Fruit fly (Drosophila melanogaster): Measurements from ENCODE around the gene CG14147.

dm6 chr3L:11015203-11015602 is 42.8 kb downstream of the CG14147 start:
- TF ChIP-seq Clk (GFP tag; optimal IDR thresholded peaks at IDR 0.05) (no peak), toe (GFP tag; optimal IDR thresholded peaks at IDR 0.05) (no peak), CG12768 (GFP tag; optimal IDR thresholded peaks at IDR 0.05) (no peak), kay (GFP tag; ENCODE audit: borderline replicate concordance) (no peak), bab1 (GFP tag; optimal IDR thresholded peaks at IDR 0.05) (no peak), CG11617 (GFP tag; optimal IDR thresholded peaks at IDR 0.05) (no peak), CG1620 (GFP tag; optimal IDR thresholded peaks at IDR 0.05) (no peak), CG33017 (tag; optimal IDR thresholded peaks at IDR 0.05) (no peak)
